Worm (Caenorhabditis elegans) whole organism, L2 larva: ENCODE results near the gene F08H9.4.

Source experiments
- ZK546.5 ChIP-seq: sonication (generic microtip); optimal IDR thresholded peaks from 2 replicates; lab custom pipeline; 2017; ENCODE audit warnings: missing biosample characterization, missing genetic modification characterization
- ama-1 ChIP-seq: fragments of 150-350 bp; optimal IDR thresholded peaks from 2 replicates; lab custom pipeline; 2018; ENCODE audit warnings: inconsistent platforms
- elt-1 ChIP-seq: fragments of 150-350 bp; optimal IDR thresholded peaks from 2 replicates; lab custom pipeline; 2014; ENCODE audit warnings: missing biosample characterization, missing genetic modification characterization
- lin-11 ChIP-seq: fragments of 150-350 bp; sonication (generic microtip); optimal IDR thresholded peaks from 2 replicates; lab custom pipeline; 2014; ENCODE audit warnings: missing biosample characterization, missing genetic modification characterization, inconsistent platforms, mixed read lengths
- lin-39 ChIP-seq: fragments of 150-350 bp; optimal IDR thresholded peaks from 2 replicates; lab custom pipeline; 2014; ENCODE audit warnings: missing biosample characterization, missing genetic modification reagents, missing genetic modification characterization
- mbf-1 ChIP-seq: sonication (generic microtip); optimal IDR thresholded peaks from 2 replicates; lab custom pipeline; 2017; ENCODE audit warnings: missing biosample characterization, missing genetic modification characterization
- nhr-11 ChIP-seq: fragments of 150-350 bp; optimal IDR thresholded peaks from 2 replicates; lab custom pipeline; 2014; ENCODE audit warnings: missing biosample characterization, missing genetic modification characterization
- nhr-21 ChIP-seq: fragments of 150-350 bp; optimal IDR thresholded peaks from 2 replicates; lab custom pipeline; 2014; ENCODE audit warnings: missing biosample characterization, missing genetic modification characterization
- nhr-6 ChIP-seq: fragments of 150-350 bp; optimal IDR thresholded peaks from 2 replicates; lab custom pipeline; 2014; ENCODE audit warnings: missing biosample characterization, missing genetic modification characterization
- peb-1 ChIP-seq: fragments of 150-350 bp; optimal IDR thresholded peaks from 2 replicates; lab custom pipeline; 2014; ENCODE audit warnings: missing biosample characterization, missing genetic modification characterization
- unc-62 ChIP-seq: fragments of 150-350 bp; optimal IDR thresholded peaks from 2 replicates; lab custom pipeline; 2014; ENCODE audit warnings: missing biosample characterization, missing genetic modification reagents, missing genetic modification characterization
- ztf-11 ChIP-seq: sonication (generic microtip); optimal IDR thresholded peaks from 2 replicates; lab custom pipeline; 2017; ENCODE audit warnings: missing biosample characterization, missing genetic modification characterization

DNA sequence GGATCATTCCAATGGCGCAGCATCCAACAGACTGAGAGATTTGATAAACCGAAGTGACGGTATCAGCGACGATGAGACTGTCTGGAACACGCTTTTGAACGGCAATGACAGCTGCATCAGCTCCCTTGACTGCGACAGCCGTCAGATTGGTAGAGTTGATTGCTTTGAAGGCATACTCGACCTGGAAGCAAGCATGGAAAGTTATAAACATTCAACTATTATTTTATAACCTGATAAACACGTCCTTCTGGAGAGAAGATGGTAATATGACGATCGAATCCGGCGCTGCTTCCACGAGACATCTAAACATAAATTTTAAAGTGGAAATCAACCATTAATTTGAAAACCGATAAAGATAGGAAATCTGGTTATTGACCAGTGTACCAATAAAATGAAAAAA lies 41.9 kb downstream of the F08H9.4 start, which contains the start of gene pas-1:
- TF ChIP-seq mbf-1 (tag; lab: Kevin White, UChicago) = no peak
- no peak for TF ChIP-seq ama-1 (lab: Kevin White, UChicago)
- no peak for TF ChIP-seq ztf-11 (tag; lab: Kevin White, UChicago)
- no peak for TF ChIP-seq elt-1
- no peak for TF ChIP-seq nhr-6 (tag; lab: Kevin White, UChicago)
- TF ChIP-seq nhr-21 (tag; lab: Kevin White, UChicago) = no peak
- TF ChIP-seq lin-11 (tag; lab: Kevin White, UChicago) = no peak
- no peak for TF ChIP-seq peb-1 (tag; lab: Kevin White, UChicago)
- TF ChIP-seq nhr-11 (tag; lab: Kevin White, UChicago) = no peak
- TF ChIP-seq lin-39 (tag; lab: Kevin White, UChicago) = no peak
- TF ChIP-seq ZK546.5 (tag; lab: Kevin White, UChicago) = no peak
- no peak for TF ChIP-seq unc-62 (GFP tag; lab: Kevin White, UChicago)
